Fruit fly (Drosophila melanogaster) whole organism, wandering third instar larva: ENCODE results near the gene nol.

Experiments used
- Abd-B ChIP-seq: fragments of >200 bp; optimal IDR thresholded peaks from 2 replicates; lab custom pipeline; 2017; ENCODE audit warnings: missing biosample characterization, missing genetic modification characterization
- CG32264 ChIP-seq: fragments of 200-800 bp; sonication (Bioruptor generic); optimal IDR thresholded peaks from 2 replicates; lab custom pipeline; 2016; ENCODE audit warnings: missing biosample characterization, missing genetic modification characterization
- CG9705 ChIP-seq: fragments of 200-800 bp; sonication (Bioruptor generic); optimal IDR thresholded peaks from 2 replicates; lab custom pipeline; 2018; ENCODE audit warnings: missing biosample characterization, mild to moderate bottlenecking, missing genetic modification characterization
- CrebA ChIP-seq: fragments of 200-800 bp; sonication (Bioruptor generic); optimal IDR thresholded peaks from 2 replicates; lab custom pipeline; 2016; ENCODE audit warnings: missing biosample characterization, mild to moderate bottlenecking, missing genetic modification characterization, borderline replicate concordance
- Dfd ChIP-seq: fragments of >200 bp; optimal IDR thresholded peaks from 2 replicates; lab custom pipeline; 2017; ENCODE audit warnings: missing biosample characterization, missing genetic modification characterization
- Dif ChIP-seq: fragments of 200-275, 200-300 bp; sonication (Bioruptor generic); optimal IDR thresholded peaks from 2 replicates; lab custom pipeline; 2018; ENCODE audit warnings: missing biosample characterization, missing genetic modification characterization; ENCODE audit not compliant: partially characterized antibody
- GATAd ChIP-seq: sonication (Bioruptor generic); optimal IDR thresholded peaks from 2 replicates; lab custom pipeline; 2016; ENCODE audit warnings: missing biosample characterization, missing genetic modification characterization
- HLH106 ChIP-seq: fragments of 200-800 bp; optimal IDR thresholded peaks from 3 replicates; lab custom pipeline; 2019; ENCODE audit warnings: missing biosample characterization, mild to moderate bottlenecking, missing genetic modification characterization, moderate library complexity
- Hnf4 ChIP-seq: fragments of 200-800 bp; sonication (Bioruptor generic); optimal IDR thresholded peaks from 2 replicates; lab custom pipeline; 2016; ENCODE audit warnings: missing biosample characterization, mild to moderate bottlenecking, missing genetic modification characterization
- Hr78 ChIP-seq: fragments of >200 bp; optimal IDR thresholded peaks from 2 replicates; lab custom pipeline; 2017; ENCODE audit warnings: missing biosample characterization, missing genetic modification characterization
- Hr83 ChIP-seq: fragments of 200-300 bp; sonication (Bioruptor generic); optimal IDR thresholded peaks from 2 replicates; lab custom pipeline; 2016; ENCODE audit warnings: missing biosample characterization, mild to moderate bottlenecking, missing genetic modification characterization, moderate library complexity; ENCODE audit not compliant: poor library complexity, severe bottlenecking
- Mio ChIP-seq: sonication (Bioruptor generic); optimal IDR thresholded peaks from 2 replicates; lab custom pipeline; 2016; ENCODE audit warnings: missing biosample characterization, missing genetic modification characterization
- Myc ChIP-seq: fragments of >200 bp; optimal IDR thresholded peaks from 2 replicates; lab custom pipeline; 2017
- N ChIP-seq: fragments of >200 bp; optimal IDR thresholded peaks from 2 replicates; lab custom pipeline; 2018; ENCODE audit warnings: missing biosample characterization, missing external identifiers, missing genetic modification characterization
- OdsH ChIP-seq: fragments of 200-800 bp; sonication (Bioruptor generic); optimal IDR thresholded peaks from 2 replicates; lab custom pipeline; 2016; ENCODE audit warnings: missing biosample characterization, mild to moderate bottlenecking, missing genetic modification characterization
- Rel ChIP-seq, 2 experiments: fragments of 200-800 bp; sonication (Bioruptor generic) in 1 of 2; optimal IDR thresholded peaks; 2 replicates in 1 of 2; 3 replicates in 1 of 2; lab custom pipeline; 2016 to 2019; ENCODE audit warnings: mild to moderate bottlenecking in 2 of 2, missing biosample characterization in 2 of 2, missing genetic modification characterization in 2 of 2, moderate library complexity in 1 of 2
- Sp1 ChIP-seq: fragments of 200-800 bp; sonication (Bioruptor generic); optimal IDR thresholded peaks from 3 replicates; lab custom pipeline; 2019; ENCODE audit warnings: missing biosample characterization, mild to moderate bottlenecking, missing genetic modification characterization, moderate library complexity
- Vsx2 ChIP-seq: fragments of 200-300, 225-300 bp; sonication (Bioruptor generic); optimal IDR thresholded peaks from 2 replicates; lab custom pipeline; 2018; ENCODE audit warnings: missing biosample characterization, missing genetic modification characterization; ENCODE audit not compliant: partially characterized antibody
- dl ChIP-seq, 2 experiments: fragments of 175-275, 200-275 bp in 1 of 2; fragments of 200-275 bp in 1 of 2; sonication (Bioruptor generic); optimal IDR thresholded peaks; lab custom pipeline; 2018; ENCODE audit warnings: mild to moderate bottlenecking in 2 of 2, missing biosample characterization in 2 of 2, missing genetic modification characterization in 2 of 2, moderate library complexity in 2 of 2; ENCODE audit not compliant: partially characterized antibody in 2 of 2, insufficient read depth in 1 of 2
- dmrt93B ChIP-seq: fragments of 200-800 bp; sonication (Bioruptor generic); optimal IDR thresholded peaks from 2 replicates; lab custom pipeline; 2018; ENCODE audit warnings: missing biosample characterization, mild to moderate bottlenecking, missing genetic modification characterization
- dsf ChIP-seq: sonication (Bioruptor generic); optimal IDR thresholded peaks from 2 replicates; lab custom pipeline; 2016; ENCODE audit warnings: missing biosample characterization, missing genetic modification characterization, borderline replicate concordance
- ey ChIP-seq: fragments of 200-800 bp; sonication (Bioruptor generic); optimal IDR thresholded peaks from 2 replicates; lab custom pipeline; 2016; ENCODE audit warnings: missing biosample characterization, missing genetic modification characterization
- foxo ChIP-seq, 2 experiments: fragments of 200-800 bp; sonication (Bioruptor generic); optimal IDR thresholded peaks; 2 replicates in 1 of 2; 3 replicates in 1 of 2; lab custom pipeline; 2016 to 2017; ENCODE audit warnings: missing biosample characterization in 2 of 2, missing genetic modification characterization in 2 of 2
- fru ChIP-seq: fragments of 200-800 bp; sonication (Bioruptor generic); optimal IDR thresholded peaks from 3 replicates; lab custom pipeline; 2016; ENCODE audit warnings: missing biosample characterization, mild to moderate bottlenecking, missing genetic modification characterization
- h ChIP-seq: fragments of 200-800 bp; sonication (Bioruptor generic); optimal IDR thresholded peaks from 3 replicates; lab custom pipeline; 2016; ENCODE audit warnings: missing biosample characterization, mild to moderate bottlenecking, missing genetic modification characterization
- jim ChIP-seq: fragments of 175-275, 200-325 bp; sonication (Bioruptor generic); optimal IDR thresholded peaks from 2 replicates; lab custom pipeline; 2016; ENCODE audit warnings: missing biosample characterization, mild to moderate bottlenecking, missing genetic modification characterization
- lola ChIP-seq: fragments of >200 bp; optimal IDR thresholded peaks from 2 replicates; lab custom pipeline; 2017; ENCODE audit warnings: missing biosample characterization, missing genetic modification characterization
- pan ChIP-seq: fragments of >200 bp; optimal IDR thresholded peaks from 2 replicates; lab custom pipeline; 2017
- psq ChIP-seq: fragments of 200-800 bp; sonication (Bioruptor generic); optimal IDR thresholded peaks from 3 replicates; lab custom pipeline; 2017; ENCODE audit warnings: missing biosample characterization, mild to moderate bottlenecking, missing genetic modification characterization, moderate library complexity
- rgr ChIP-seq: fragments of 200-800 bp; sonication (Bioruptor generic); optimal IDR thresholded peaks from 3 replicates; lab custom pipeline; 2016; ENCODE audit warnings: missing biosample characterization, mild to moderate bottlenecking, missing genetic modification characterization
- sage ChIP-seq: fragments of 200-800 bp; sonication (Bioruptor generic); optimal IDR thresholded peaks from 2 replicates; lab custom pipeline; 2016; ENCODE audit warnings: missing biosample characterization, mild to moderate bottlenecking, missing genetic modification characterization
- sv ChIP-seq: fragments of 200-800 bp; sonication (Bioruptor generic); optimal IDR thresholded peaks from 3 replicates; lab custom pipeline; 2016; ENCODE audit warnings: missing biosample characterization, missing genetic modification characterization
- tai ChIP-seq: sonication (Bioruptor generic); optimal IDR thresholded peaks from 2 replicates; lab custom pipeline; 2016; ENCODE audit warnings: missing biosample characterization, missing genetic modification characterization
- usp ChIP-seq: fragments of >200 bp; optimal IDR thresholded peaks from 2 replicates; lab custom pipeline; 2017; ENCODE audit warnings: missing biosample characterization, missing genetic modification characterization
- woc ChIP-seq: sonication (Bioruptor generic); optimal IDR thresholded peaks from 2 replicates; lab custom pipeline; 2016; ENCODE audit warnings: missing biosample characterization, mild to moderate bottlenecking, missing genetic modification characterization

Gene nol

DNA sequence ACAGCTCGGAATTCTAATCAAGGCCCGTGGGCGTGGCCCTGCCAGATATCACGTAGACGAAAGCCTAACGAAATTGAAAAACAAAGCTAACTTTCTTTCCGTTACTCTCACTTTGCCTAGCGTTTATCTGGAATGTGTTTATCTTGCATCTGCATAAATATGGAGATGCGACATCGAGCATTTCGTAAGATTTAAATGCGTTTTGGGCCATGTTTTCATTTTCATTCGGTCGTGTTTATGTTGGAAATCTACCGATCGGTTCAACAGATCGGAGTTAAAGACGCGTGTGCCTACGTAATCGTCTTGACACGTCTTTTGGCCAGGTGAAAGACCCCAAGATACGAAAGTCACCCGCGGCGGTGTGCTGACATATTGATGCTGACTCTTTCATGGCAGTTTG, 17.0 kb downstream of the nol start:
- TF ChIP-seq dmrt93B (GFP tag; lab: Kevin White, UChicago) (no peak), Sp1 (GFP tag; lab: Kevin White, UChicago) (no peak), CrebA (no peak), Myc (lab: Kevin White, UChicago) (no peak), Hr78 (GFP tag; lab: Kevin White, UChicago) (no peak), Dif (GFP tag; lab: Kevin White, UChicago) (no peak), sage (no peak), Hr83 (GFP tag; lab: Kevin White, UChicago) (no peak), Mio (no peak)

DNA sequence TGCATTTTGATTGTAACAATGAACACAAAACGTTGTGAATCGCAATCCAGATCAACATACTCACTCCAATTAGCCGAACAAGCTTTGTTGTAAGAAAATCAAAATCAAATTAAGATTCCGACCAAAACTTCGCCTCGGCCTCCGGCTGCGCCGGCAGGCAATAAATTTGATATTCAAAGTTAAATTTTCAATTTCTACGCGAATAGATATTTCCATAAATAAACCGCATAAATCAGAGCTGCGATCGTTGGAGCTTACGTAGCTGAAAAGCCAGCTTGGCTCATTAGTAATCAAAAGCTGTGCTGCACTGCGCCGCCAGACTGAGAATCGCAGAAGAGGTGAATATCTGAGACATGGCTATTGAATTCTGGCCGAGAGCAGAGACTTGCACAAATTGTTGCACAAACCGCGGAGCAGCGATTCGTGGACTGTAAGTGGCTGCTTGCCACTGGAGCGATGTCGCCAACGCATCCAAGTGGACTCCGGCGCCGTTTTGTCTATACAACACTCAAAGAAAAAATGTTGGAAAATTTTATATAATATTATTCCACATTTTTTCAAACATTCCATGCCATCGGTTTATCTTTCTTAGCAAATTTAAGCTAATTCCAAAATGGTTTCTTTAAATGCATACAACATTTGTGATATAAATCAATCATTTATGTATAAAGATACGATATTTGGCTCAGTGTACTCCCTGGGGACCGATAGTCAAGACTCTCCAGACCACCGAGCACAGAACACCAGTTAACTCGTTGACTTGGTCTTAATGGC, 18.0 kb downstream of the nol start:
- TF ChIP-seq pan (lab: Kevin White, UChicago) (no peak), CG32264 (no peak), ey (GFP tag; lab: Kevin White, UChicago) (no peak), Rel (GFP tag; optimal IDR thresholded peaks at IDR 0.05; lab: Kevin White, UChicago) (no peak), Rel (tag; optimal IDR thresholded peaks at IDR 0.05; lab: Kevin White, UChicago) (no peak), CrebA (no peak)

DNA sequence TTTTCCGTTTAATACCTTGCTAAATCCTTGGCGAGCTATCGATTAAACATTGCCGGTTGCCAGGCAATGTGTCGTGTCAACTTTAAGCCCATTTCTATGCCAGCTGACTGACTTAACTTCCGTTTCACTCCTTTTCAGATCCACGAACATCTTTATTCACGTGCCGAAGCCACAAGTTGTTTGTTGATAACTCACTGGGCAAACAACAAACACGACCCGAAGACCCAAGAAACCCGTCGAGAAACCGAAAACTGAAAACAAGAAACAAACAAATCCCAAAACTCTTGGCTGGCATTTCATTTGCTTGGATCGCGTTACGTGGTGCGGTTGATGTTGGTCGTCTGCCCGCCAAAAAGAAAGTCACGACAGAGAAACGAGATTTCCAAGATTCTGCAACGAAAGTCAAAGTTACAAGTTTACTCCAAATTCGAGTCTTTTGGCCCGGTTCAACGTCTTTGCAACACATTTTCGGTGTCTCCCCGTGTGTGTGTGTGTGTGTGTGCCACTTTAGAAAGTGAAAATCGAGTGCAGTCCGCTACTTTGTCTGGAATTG, 20.2 kb downstream of the nol start, which contains the start of gene CG6216:
Gene CG6216, minus strand, starts transcription at position 51 of the 553 bp plus-strand sequence.
- TF ChIP-seq woc (no peak), Mio (no peak), tai (no peak), foxo (GFP tag; optimal IDR thresholded peaks at IDR 0.05; lab: Kevin White, UChicago) (no peak), psq (no peak), GATAd (GFP tag; lab: Kevin White, UChicago) (no peak), CrebA (no peak), pan (lab: Kevin White, UChicago) (no peak), dsf (GFP tag; lab: Kevin White, UChicago) (no peak), sage (no peak), Sp1 (GFP tag; lab: Kevin White, UChicago) (no peak), Myc (lab: Kevin White, UChicago) (no peak), Abd-B (GFP tag; lab: Kevin White, UChicago) (no peak), dmrt93B (GFP tag; lab: Kevin White, UChicago) (no peak)

DNA sequence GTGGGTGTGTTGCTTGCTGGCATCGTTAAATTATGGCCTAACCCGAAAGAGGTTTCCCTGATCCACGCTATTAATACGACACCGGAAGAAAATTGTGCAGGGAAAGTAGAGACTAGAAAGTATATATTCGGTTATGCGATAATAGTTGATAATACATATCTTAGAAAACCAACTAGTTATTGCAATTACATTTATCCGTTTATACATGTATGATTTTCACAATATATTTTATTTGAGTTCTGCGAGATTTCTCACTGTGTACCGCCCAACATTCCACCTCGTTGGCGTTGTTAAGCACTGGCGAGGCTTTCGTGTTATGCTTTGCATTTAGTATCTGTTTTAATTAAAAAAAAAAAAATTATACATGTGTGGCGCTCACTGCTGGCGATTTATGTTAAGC, 24.7 kb downstream of the nol start:
- TF ChIP-seq sage (no peak), Dfd (GFP tag; lab: Kevin White, UChicago) (no peak), Abd-B (GFP tag; lab: Kevin White, UChicago) (no peak), CG9705 (GFP tag; lab: Kevin White, UChicago) (no peak), woc (peak; percentile 10), rgr (GFP tag; lab: Kevin White, UChicago) (peak; percentile 26), Hr83 (GFP tag; lab: Kevin White, UChicago) (no peak), N (no peak), Sp1 (GFP tag; lab: Kevin White, UChicago) (peak; percentile 15), ey (GFP tag; lab: Kevin White, UChicago) (peak; percentile 7), Mio (no peak), dsf (GFP tag; lab: Kevin White, UChicago) (no peak), OdsH (GFP tag; lab: Kevin White, UChicago) (peak; percentile 4), h (GFP tag; lab: Kevin White, UChicago) (peak; percentile 47), CG32264 (no peak), Dif (GFP tag; lab: Kevin White, UChicago) (no peak), foxo (GFP tag; optimal IDR thresholded peaks at IDR 0.05; lab: Kevin White, UChicago) (peak in 1 of 2 experiments; percentile 26), dmrt93B (GFP tag; lab: Kevin White, UChicago) (no peak), fru (peak; percentile 20), pan (lab: Kevin White, UChicago) (no peak), sv (GFP tag; lab: Kevin White, UChicago) (no peak), Rel (GFP tag; optimal IDR thresholded peaks at IDR 0.05; lab: Kevin White, UChicago) (no peak), Rel (tag; optimal IDR thresholded peaks at IDR 0.05; lab: Kevin White, UChicago) (no peak), dl (GFP tag; optimal IDR thresholded peaks at IDR 0.05; lab: Kevin White, UChicago; ENCODE audit: insufficient read depth in 1 of 2, partially characterized antibody in 2 of 2) (no peak), lola (no peak), psq (peak; percentile 7), Hnf4 (GFP tag; lab: Kevin White, UChicago) (no peak), HLH106 (tag; lab: Kevin White, UChicago) (peak; percentile 18), CrebA (no peak), Myc (lab: Kevin White, UChicago) (no peak), jim (GFP tag; lab: Kevin White, UChicago) (no peak), usp (GFP tag; lab: Kevin White, UChicago) (no peak), Vsx2 (GFP tag; lab: Kevin White, UChicago) (no peak)
